Worm (Caenorhabditis elegans) whole organism, L4 larva: ENCODE data around the gene sru-44.

Experiments
- R02D3.7 ChIP-seq: fragments of 150-350 bp; sonication (generic microtip); optimal IDR thresholded peaks from 3 replicates; lab custom pipeline; 2014; ENCODE audit warnings: missing biosample characterization, missing genetic modification characterization
- Y5F2A.4 ChIP-seq: fragments of 200-800 bp; sonication (Bioruptor generic); optimal IDR thresholded peaks from 2 replicates; lab custom pipeline; 2018; ENCODE audit warnings: mild to moderate bottlenecking, missing genetic modification characterization, missing compliant biosample characterization
- ceh-32 ChIP-seq: sonication (generic microtip); optimal IDR thresholded peaks from 2 replicates; lab custom pipeline; 2016; ENCODE audit warnings: mild to moderate bottlenecking, missing genetic modification characterization, missing compliant biosample characterization; ENCODE audit not compliant: poor library complexity
- ceh-82 ChIP-seq: sonication (generic microtip); optimal IDR thresholded peaks from 2 replicates; lab custom pipeline; 2017; ENCODE audit warnings: missing biosample characterization, missing genetic modification characterization
- cey-2 ChIP-seq: sonication (generic microtip); optimal IDR thresholded peaks from 3 replicates; lab custom pipeline; 2017; ENCODE audit warnings: missing genetic modification characterization, mild to moderate bottlenecking, missing compliant biosample characterization, antibody characterized with exemption, borderline replicate concordance; ENCODE audit not compliant: insufficient read depth
- hmg-1.1 ChIP-seq: fragments of 200-800 bp; sonication (Bioruptor generic); IDR thresholded peaks from 2 replicates; pipeline ENCODE4 v1.3.6; 2022; ENCODE audit warnings: missing genetic modification reagents, missing genetic modification characterization, missing compliant biosample characterization
- nhr-237 ChIP-seq: sonication (generic microtip); optimal IDR thresholded peaks from 2 replicates; lab custom pipeline; 2017; ENCODE audit warnings: missing biosample characterization, missing genetic modification characterization
- nhr-28 ChIP-seq: fragments of 150-350 bp; optimal IDR thresholded peaks from 2 replicates; lab custom pipeline; 2014; ENCODE audit warnings: missing biosample characterization, missing genetic modification characterization
- snpc-4 ChIP-seq: fragments of 150-350 bp; optimal IDR thresholded peaks from 2 replicates; lab custom pipeline; 2014; ENCODE audit warnings: missing biosample characterization, missing genetic modification characterization
- ztf-11 ChIP-seq: fragments of 150-350 bp; optimal IDR thresholded peaks from 2 replicates; lab custom pipeline; 2014; ENCODE audit warnings: missing biosample characterization, missing genetic modification characterization

- TF ChIP-seq hmg-1.1 (GFP tag; lab: Robert Waterston, UW) (no peak), ceh-32 (no peak), ztf-11 (tag; lab: Kevin White, UChicago) (no peak), cey-2 (tag; lab: Kevin White, UChicago) (no peak), R02D3.7 (tag; lab: Kevin White, UChicago) (no peak), Y5F2A.4 (no peak), ceh-82 (tag; lab: Kevin White, UChicago) (no peak), nhr-28 (tag; lab: Kevin White, UChicago) (no peak), nhr-237 (tag; lab: Kevin White, UChicago) (no peak), snpc-4 (no peak)
Measured at ce11 chrV:16471995-16472563, 4.3 kb upstream of the sru-44 start, which contains the start of gene srw-35.
